Fruit fly (Drosophila melanogaster) whole organism, wandering third instar larva: ENCODE results near the gene bap.

Experiments
- Abd-B ChIP-seq: fragments of >200 bp; optimal IDR thresholded peaks from 2 replicates; lab custom pipeline; 2017; ENCODE audit warnings: missing biosample characterization, missing genetic modification characterization
- Dif ChIP-seq: fragments of 200-275, 200-300 bp; sonication (Bioruptor generic); optimal IDR thresholded peaks from 2 replicates; lab custom pipeline; 2018; ENCODE audit warnings: missing biosample characterization, missing genetic modification characterization; ENCODE audit not compliant: partially characterized antibody
- fru ChIP-seq: fragments of 200-800 bp; sonication (Bioruptor generic); optimal IDR thresholded peaks from 3 replicates; lab custom pipeline; 2016; ENCODE audit warnings: missing biosample characterization, mild to moderate bottlenecking, missing genetic modification characterization
- rgr ChIP-seq: fragments of 200-800 bp; sonication (Bioruptor generic); optimal IDR thresholded peaks from 3 replicates; lab custom pipeline; 2016; ENCODE audit warnings: missing biosample characterization, mild to moderate bottlenecking, missing genetic modification characterization
- usp ChIP-seq: fragments of >200 bp; optimal IDR thresholded peaks from 2 replicates; lab custom pipeline; 2017; ENCODE audit warnings: missing biosample characterization, missing genetic modification characterization

Gene bap

DNA sequence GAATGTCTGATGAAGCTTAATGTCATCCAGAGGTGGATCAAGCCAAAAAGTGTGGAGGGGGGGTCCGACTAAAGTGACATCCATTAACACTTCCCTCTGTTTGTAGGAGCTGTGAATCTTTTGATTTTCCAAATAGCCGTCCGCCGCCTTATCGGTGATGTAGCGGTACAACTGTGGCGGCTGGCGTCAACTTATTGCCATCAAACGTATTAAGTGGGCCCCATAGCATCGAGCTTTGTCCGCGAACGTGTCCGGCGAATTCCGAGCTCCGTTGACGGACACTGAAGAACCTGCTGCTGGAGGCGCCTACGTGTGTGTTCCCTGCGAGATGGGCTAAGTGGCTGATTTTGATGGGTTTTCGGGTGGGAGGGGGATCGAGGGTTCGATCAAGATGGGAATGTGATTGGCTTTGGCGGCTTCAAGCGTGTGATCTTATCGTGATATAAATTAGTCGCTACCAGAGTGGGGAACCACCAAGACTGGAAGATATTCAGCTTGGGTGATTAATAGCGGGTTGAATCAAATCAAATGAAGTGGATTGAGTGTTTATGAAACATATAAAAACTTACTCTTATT lies 48.9 kb downstream of the bap start:
- TF ChIP-seq fru (GFP tag; lab: Kevin White, UChicago): no peak
- TF ChIP-seq usp: no peak
- no peak for TF ChIP-seq Dif (GFP tag; lab: Kevin White, UChicago)
- TF ChIP-seq rgr (GFP tag; lab: Kevin White, UChicago): no peak
- no peak for TF ChIP-seq Abd-B
- TF ChIP-seq, all 38 proteins: peak for 0
